Worm (Caenorhabditis elegans) whole organism, late embryonic: ENCODE results near the gene nlp-13.

ENCODE experiments used
- ama-1 ChIP-seq: fragments of 150-350 bp; optimal IDR thresholded peaks from 2 replicates; lab custom pipeline; 2014
- ets-4 ChIP-seq: sonication (generic microtip); optimal IDR thresholded peaks from 2 replicates; lab custom pipeline; 2016; ENCODE audit warnings: missing genetic modification characterization, missing compliant biosample characterization
- fkh-10 ChIP-seq: fragments of 150-350 bp; optimal IDR thresholded peaks from 2 replicates; lab custom pipeline; 2014; ENCODE audit warnings: missing biosample characterization, missing genetic modification reagents, missing genetic modification characterization
- madf-2 ChIP-seq: sonication (generic microtip); optimal IDR thresholded peaks from 2 replicates; lab custom pipeline; 2017; ENCODE audit warnings: missing genetic modification characterization, missing compliant biosample characterization
- odd-2 ChIP-seq: sonication (generic microtip); optimal IDR thresholded peaks from 2 replicates; lab custom pipeline; 2017; ENCODE audit warnings: antibody characterized with exemption, mild to moderate bottlenecking, missing genetic modification characterization, missing compliant biosample characterization
- pha-4 ChIP-seq: fragments of 150-350 bp; optimal IDR thresholded peaks from 2 replicates; lab custom pipeline; 2018; ENCODE audit warnings: missing biosample characterization, missing genetic modification reagents, missing genetic modification characterization
- pqm-1 ChIP-seq: sonication (generic microtip); optimal IDR thresholded peaks from 2 replicates; lab custom pipeline; 2016; ENCODE audit warnings: missing genetic modification characterization, missing compliant biosample characterization
- pros-1 ChIP-seq: fragments of 150-350 bp; optimal IDR thresholded peaks from 2 replicates; lab custom pipeline; 2014; ENCODE audit warnings: missing biosample characterization, missing genetic modification reagents, missing genetic modification characterization
- sox-4 ChIP-seq: sonication (generic microtip); optimal IDR thresholded peaks from 2 replicates; lab custom pipeline; 2017; ENCODE audit warnings: mild to moderate bottlenecking, missing genetic modification characterization, inconsistent platforms, missing compliant biosample characterization
- tbx-7 ChIP-seq: sonication (generic microtip); optimal IDR thresholded peaks from 2 replicates; lab custom pipeline; 2016; ENCODE audit warnings: missing genotype, missing genetic modification characterization, missing compliant biosample characterization

ce11 chrV:4211521-4211920 lies 24.7 kb upstream of the nlp-13 start:
- TF ChIP-seq madf-2 (no peak), pqm-1 (tag; lab: Kevin White, UChicago) (no peak), odd-2 (tag; lab: Kevin White, UChicago) (no peak), sox-4 (tag; lab: Kevin White, UChicago) (no peak), ets-4 (tag; lab: Kevin White, UChicago) (no peak), ama-1 (lab: Kevin White, UChicago) (no peak), pros-1 (tag; lab: Kevin White, UChicago) (no peak), tbx-7 (tag; lab: Kevin White, UChicago) (no peak), fkh-10 (GFP tag; lab: Kevin White, UChicago) (no peak), pha-4 (tag; lab: Kevin White, UChicago) (no peak)
